Worm (Caenorhabditis elegans): Measurements from ENCODE around the gene del-2.

del-2 gene

ce11 chrIV:9677226-9677992, 35.6 kb upstream of the del-2 start:
- TF ChIP-seq ceh-27 (GFP tag; optimal IDR thresholded peaks at IDR 0.05) (peak; percentile 55), ztf-22 (GFP tag; optimal IDR thresholded peaks at IDR 0.05) (peak; percentile 59), attf-3 (GFP tag; conservative IDR thresholded peaks at IDR 0.05) (no peak), unc-62 (GFP tag; optimal IDR thresholded peaks at IDR 0.05) (no peak), let-607 (tag; optimal IDR thresholded peaks at IDR 0.05) (peak in 1 of 2 experiments; percentile 69), ztf-28 (GFP tag; IDR thresholded peaks at IDR 0.05) (no peak), cebp-2 (GFP tag; IDR thresholded peaks at IDR 0.05) (no peak), mes-4 (tag; optimal IDR thresholded peaks at IDR 0.05) (no peak), sea-2 (GFP tag; IDR thresholded peaks at IDR 0.05) (no peak), lag-1 (GFP tag; IDR thresholded peaks at IDR 0.05) (no peak), F57A8.1 (GFP tag; optimal IDR thresholded peaks at IDR 0.05) (no peak), rec-8 (tag; optimal IDR thresholded peaks at IDR 0.05) (no peak), nhr-27 (tag; optimal IDR thresholded peaks at IDR 0.05) (no peak), ztf-18 (tag; optimal IDR thresholded peaks at IDR 0.05) (no peak), egrh-3 (GFP tag; IDR thresholded peaks at IDR 0.05) (no peak), hsf-1 (GFP tag; IDR thresholded peaks at IDR 0.05) (no peak), Y79H2A.3 (GFP tag; conservative IDR thresholded peaks at IDR 0.05) (no peak), C17E4.6 (GFP tag; IDR thresholded peaks at IDR 0.05) (no peak), Y53F4B.3 (GFP tag; IDR thresholded peaks at IDR 0.05) (no peak), egl-44 (GFP tag; IDR thresholded peaks at IDR 0.05) (0 out of 2 replicates have a peak, but pooled peaks have one; percentile 35), akir-1 (GFP tag; optimal IDR thresholded peaks at IDR 0.05) (no peak), ceh-40 (GFP tag; IDR thresholded peaks at IDR 0.05) (no peak), die-1 (tag; optimal IDR thresholded peaks at IDR 0.05) (no peak), nfya-1 (tag; optimal IDR thresholded peaks at IDR 0.05; ENCODE audit: borderline replicate concordance, insufficient read depth) (no peak), mxl-1 (tag; optimal IDR thresholded peaks at IDR 0.05) (no peak), Y95B8A.8 (GFP tag; IDR thresholded peaks at IDR 0.05) (no peak), Y67H2A.10 (GFP tag; conservative IDR thresholded peaks at IDR 0.05) (no peak), pha-4 (tag; optimal IDR thresholded peaks at IDR 0.05) (no peak), F57C9.4 (tag; optimal IDR thresholded peaks at IDR 0.05) (no peak), athp-1 (tag; optimal IDR thresholded peaks at IDR 0.05) (no peak), lsy-27 (tag; optimal IDR thresholded peaks at IDR 0.05; ENCODE audit: borderline replicate concordance, insufficient read depth) (no peak), lsl-1 (GFP tag; optimal IDR thresholded peaks at IDR 0.05) (no peak), madf-10 (tag; optimal IDR thresholded peaks at IDR 0.05) (no peak), dpff-1 (tag; optimal IDR thresholded peaks at IDR 0.05) (no peak), snpc-4 (GFP tag; optimal IDR thresholded peaks at IDR 0.05) (no peak), snpc-4 (tag; optimal IDR thresholded peaks at IDR 0.05) (peak in 1 of 4 experiments; percentile 6), F10E7.11 (tag; optimal IDR thresholded peaks at IDR 0.05) (no peak), attf-6 (GFP tag; IDR thresholded peaks at IDR 0.05) (no peak), snpc-1.1 (tag; optimal IDR thresholded peaks at IDR 0.05; ENCODE audit: insufficient read depth) (no peak), ets-4 (GFP tag; optimal IDR thresholded peaks at IDR 0.05) (no peak), bed-2 (GFP tag; IDR thresholded peaks at IDR 0.05) (no peak), K12H6.12 (tag; optimal IDR thresholded peaks at IDR 0.05) (peak; percentile 29), ceh-79 (tag; optimal IDR thresholded peaks at IDR 0.05) (no peak), F52B5.7 (tag; optimal IDR thresholded peaks at IDR 0.05) (no peak), efl-1 (GFP tag; optimal IDR thresholded peaks at IDR 0.05) (no peak), F22D6.2 (tag; optimal IDR thresholded peaks at IDR 0.05) (no peak), snpc-3.4 (tag; optimal IDR thresholded peaks at IDR 0.05) (no peak)
